Worm (Caenorhabditis elegans): ENCODE results near the gene K01B6.3.

DNA sequence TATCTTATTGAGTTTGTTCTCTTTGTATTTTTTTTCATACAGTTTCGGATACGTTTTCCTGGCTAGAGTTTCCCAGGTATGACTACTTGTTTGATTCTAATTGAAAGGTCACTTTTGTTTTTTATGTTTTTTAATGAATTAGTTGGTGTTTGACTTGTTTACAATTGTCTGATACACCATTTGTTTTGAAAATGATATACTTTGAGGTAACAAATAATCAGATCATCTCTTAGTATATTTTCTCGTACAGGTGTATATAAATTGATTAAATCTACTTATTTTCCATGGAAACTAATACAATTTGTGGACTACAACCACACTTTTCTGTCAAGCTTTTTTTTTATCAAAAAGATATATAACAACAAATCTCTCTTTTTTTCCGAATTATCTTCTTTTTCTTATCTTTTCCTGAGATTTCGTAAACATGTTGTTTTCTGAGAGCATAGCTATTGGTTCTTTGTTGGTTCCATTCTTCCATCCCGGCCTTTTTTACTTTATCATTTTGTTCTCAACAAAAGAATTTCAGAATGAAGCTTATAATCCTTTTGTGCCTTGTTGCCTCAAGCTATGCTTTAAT, 29.9 kb downstream of the K01B6.3 start, which contains the start of gene ttr-5:
- TF ChIP-seq ceh-13 (GFP tag; optimal IDR thresholded peaks at IDR 0.05), result no peak
- TF ChIP-seq ama-1 (optimal IDR thresholded peaks at IDR 0.05), result no peak
- no peak for TF ChIP-seq flt-1 (GFP tag; IDR thresholded peaks at IDR 0.05)
- no peak for TF ChIP-seq aly-1 (tag; optimal IDR thresholded peaks at IDR 0.05)

Measured in whole organism, early embryonic.